Fruit fly (Drosophila melanogaster) whole organism, embryonic: ENCODE measurements around the gene lectin-37Da.

Source experiments
- Ada2b ChIP-seq: fragments of 200-800 bp; sonication (Bioruptor generic); IDR thresholded peaks from 2 replicates; pipeline ENCODE4 v1.3.6; 2022; ENCODE audit warnings: missing biosample characterization, missing genetic modification characterization
- BEAF-32 ChIP-seq: fragments of 200-800 bp; sonication (Bioruptor generic); optimal IDR thresholded peaks from 3 replicates; lab custom pipeline; 2017; ENCODE audit warnings: missing biosample characterization, missing genetic modification characterization, mild to moderate bottlenecking, moderate library complexity, missing genetic modification reagents
- Bdp1 ChIP-seq: fragments of 200-800 bp; sonication (Bioruptor generic); optimal IDR thresholded peaks from 3 replicates; lab custom pipeline; 2016; ENCODE audit warnings: missing biosample characterization, missing genetic modification characterization
- C15 ChIP-seq: fragments of 200-800 bp; sonication (Bioruptor generic); IDR thresholded peaks from 3 replicates; pipeline ENCODE4 v1.3.6; 2022; ENCODE audit warnings: missing biosample characterization, missing genetic modification characterization
- CG11696 ChIP-seq: fragments of 200-800 bp; sonication (Bioruptor generic); IDR thresholded peaks from 2 replicates; pipeline ENCODE4 v1.3.6; 2022; ENCODE audit warnings: missing biosample characterization, missing genetic modification characterization
- CG14050 ChIP-seq: fragments of 200-800 bp; sonication (Bioruptor generic); IDR thresholded peaks from 3 replicates; pipeline ENCODE4 v1.3.6; 2022; ENCODE audit warnings: missing biosample characterization, missing genetic modification characterization
- CG14667 ChIP-seq: fragments of 200-800 bp; sonication (Bioruptor generic); IDR thresholded peaks from 2 replicates; pipeline ENCODE4 v1.3.6; 2022; ENCODE audit warnings: missing biosample characterization, missing genetic modification characterization
- CG17802 ChIP-seq: fragments of 200-800 bp; sonication (Bioruptor generic); optimal IDR thresholded peaks from 2 replicates; lab custom pipeline; 2018; ENCODE audit warnings: missing biosample characterization, mild to moderate bottlenecking, missing genetic modification characterization, moderate library complexity
- CG18619 ChIP-seq: fragments of 200-800 bp; sonication (Bioruptor generic); optimal IDR thresholded peaks from 3 replicates; lab custom pipeline; 2017; ENCODE audit warnings: missing biosample characterization, mild to moderate bottlenecking, missing genetic modification characterization
- CG18764 ChIP-seq: fragments of 200-800 bp; sonication (Bioruptor generic); optimal IDR thresholded peaks from 3 replicates; lab custom pipeline; 2016; ENCODE audit warnings: missing biosample characterization, missing genetic modification characterization
- CG2199 ChIP-seq: fragments of 200-800 bp; sonication (Bioruptor generic); IDR thresholded peaks from 3 replicates; pipeline ENCODE4 v1.3.6; 2022; ENCODE audit warnings: missing biosample characterization, missing genetic modification characterization
- CG3995 ChIP-seq: fragments of 200-800 bp; sonication (Bioruptor generic); optimal IDR thresholded peaks from 3 replicates; lab custom pipeline; 2016; ENCODE audit warnings: missing biosample characterization, missing genetic modification characterization
- CG42726 ChIP-seq: fragments of 200-800 bp; sonication (Bioruptor generic); IDR thresholded peaks from 2 replicates; pipeline ENCODE4 v1.3.6; 2022; ENCODE audit warnings: missing biosample characterization, missing genetic modification characterization; ENCODE audit not compliant: partially characterized antibody
- CG43689 ChIP-seq: fragments of 200-800 bp; sonication (Bioruptor generic); IDR thresholded peaks from 2 replicates; pipeline ENCODE4 v1.3.6; 2022; ENCODE audit warnings: missing biosample characterization, missing genetic modification characterization
- CG6654 ChIP-seq: fragments of 200-800 bp; sonication (Bioruptor generic); optimal IDR thresholded peaks from 2 replicates; lab custom pipeline; 2017; ENCODE audit warnings: missing biosample characterization, mild to moderate bottlenecking, missing genetic modification characterization
- CG6689 ChIP-seq: fragments of 200-800 bp; sonication (Bioruptor generic); IDR thresholded peaks from 2 replicates; pipeline ENCODE4 v1.3.6; 2022; ENCODE audit warnings: missing biosample characterization, missing genetic modification characterization
- CG7357 ChIP-seq: fragments of 200-800 bp; sonication (Bioruptor generic); IDR thresholded peaks from 3 replicates; pipeline ENCODE4 v1.3.6; 2022; ENCODE audit warnings: missing biosample characterization, missing genetic modification characterization
- CG7963 ChIP-seq: fragments of 200-800 bp; sonication (Bioruptor generic); IDR thresholded peaks from 3 replicates; pipeline ENCODE4 v1.3.6; 2022; ENCODE audit warnings: missing biosample characterization, missing genetic modification characterization; ENCODE audit not compliant: partially characterized antibody
- CG8478 ChIP-seq: fragments of >200 bp; optimal IDR thresholded peaks from 2 replicates; lab custom pipeline; 2018
- CG8944 ChIP-seq: fragments of 200-800 bp; sonication (Bioruptor generic); optimal IDR thresholded peaks from 3 replicates; lab custom pipeline; 2016; ENCODE audit warnings: missing biosample characterization, missing genetic modification characterization
- CG9437 ChIP-seq: fragments of 200-800 bp; sonication (Bioruptor generic); optimal IDR thresholded peaks from 2 replicates; lab custom pipeline; 2018; ENCODE audit warnings: missing biosample characterization, mild to moderate bottlenecking, missing genetic modification characterization
- CG9932 ChIP-seq: fragments of 200-800 bp; sonication (Bioruptor generic); IDR thresholded peaks from 2 replicates; pipeline ENCODE4 v1.3.6; 2022; ENCODE audit warnings: missing biosample characterization, missing genetic modification characterization
- Dref ChIP-seq: fragments of 200-800 bp; sonication (Bioruptor generic); IDR thresholded peaks from 2 replicates; pipeline ENCODE4 v1.3.6; 2022; ENCODE audit warnings: missing biosample characterization, missing genetic modification characterization
- Ets65A ChIP-seq: fragments of 200-800 bp; sonication (Bioruptor generic); peaks from one replicate; lab custom pipeline; 2016; ENCODE audit warnings: missing biosample characterization, missing genetic modification characterization
- Gug ChIP-seq: fragments of 200-800 bp; sonication (Bioruptor generic); IDR thresholded peaks from 4 replicates; pipeline ENCODE4 v1.3.6; 2022; ENCODE audit warnings: missing biosample characterization, missing genetic modification characterization
- H15 ChIP-seq: fragments of 200-800 bp; sonication (Bioruptor generic); IDR thresholded peaks from 3 replicates; pipeline ENCODE4 v1.3.6; 2022; ENCODE audit warnings: missing biosample characterization, missing genetic modification characterization
- HLH3B ChIP-seq: fragments of 200-800 bp; sonication (Bioruptor generic); IDR thresholded peaks from 2 replicates; pipeline ENCODE4 v1.3.6; 2022; ENCODE audit warnings: missing biosample characterization, missing genetic modification characterization
- HLH54F ChIP-seq: fragments of 200-800 bp; sonication (Bioruptor generic); optimal IDR thresholded peaks from 3 replicates; lab custom pipeline; 2016; ENCODE audit warnings: missing biosample characterization, missing genetic modification characterization
- Hr3 ChIP-seq: fragments of 200-800 bp; sonication (Bioruptor generic); optimal IDR thresholded peaks from 3 replicates; lab custom pipeline; 2016; ENCODE audit warnings: missing biosample characterization, missing genetic modification characterization
- Lim3 ChIP-seq: fragments of 200-800 bp; sonication (Bioruptor generic); IDR thresholded peaks from 2 replicates; pipeline ENCODE4 v1.3.6; 2022; ENCODE audit warnings: missing biosample characterization, missing genetic modification characterization
- Myb ChIP-seq: fragments of 200-800 bp; sonication (Bioruptor generic); optimal IDR thresholded peaks from 2 replicates; lab custom pipeline; 2016; ENCODE audit warnings: missing biosample characterization, missing genetic modification characterization
- NC2α ChIP-seq: fragments of 200-800 bp; sonication (Bioruptor generic); optimal IDR thresholded peaks from 2 replicates; lab custom pipeline; 2016; ENCODE audit warnings: missing biosample characterization, missing genetic modification characterization
- Rfx ChIP-seq: fragments of 200-800 bp; sonication (Bioruptor generic); IDR thresholded peaks from 2 replicates; pipeline ENCODE4 v1.3.6; 2022; ENCODE audit warnings: missing biosample characterization, missing genetic modification characterization
- Ssrp ChIP-seq: fragments of 200-800 bp; sonication (Bioruptor generic); optimal IDR thresholded peaks from 2 replicates; lab custom pipeline; 2018; ENCODE audit warnings: missing biosample characterization, mild to moderate bottlenecking, missing genetic modification characterization, moderate library complexity
- ac ChIP-seq: fragments of 200-800 bp; sonication (Bioruptor generic); optimal IDR thresholded peaks from 3 replicates; lab custom pipeline; 2017; ENCODE audit warnings: missing biosample characterization, mild to moderate bottlenecking, missing genetic modification characterization
- amos ChIP-seq: fragments of 200-800 bp; sonication (Bioruptor generic); IDR thresholded peaks from 2 replicates; pipeline ENCODE4 v1.3.6; 2022; ENCODE audit warnings: missing biosample characterization, missing genetic modification characterization; ENCODE audit not compliant: partially characterized antibody
- cas ChIP-seq: fragments of 200-800 bp; sonication (Bioruptor generic); IDR thresholded peaks from 2 replicates; pipeline ENCODE4 v1.3.6; 2022; ENCODE audit warnings: missing biosample characterization, missing genetic modification characterization
- cg ChIP-seq: fragments of 200-800 bp; sonication (Bioruptor generic); optimal IDR thresholded peaks from 3 replicates; lab custom pipeline; 2019; ENCODE audit warnings: missing biosample characterization, mild to moderate bottlenecking, missing genetic modification characterization, moderate library complexity
- dati ChIP-seq: fragments of 200-800 bp; sonication (Bioruptor generic); IDR thresholded peaks from 2 replicates; pipeline ENCODE4 v1.3.6; 2022; ENCODE audit warnings: missing biosample characterization, missing genetic modification characterization
- dysf ChIP-seq: fragments of 200-800 bp; sonication (Bioruptor generic); IDR thresholded peaks from 3 replicates; pipeline ENCODE4 v1.3.6; 2022; ENCODE audit warnings: missing biosample characterization, missing genetic modification characterization
- exex ChIP-seq: fragments of 200-800 bp; sonication (Bioruptor generic); optimal IDR thresholded peaks from 4 replicates; lab custom pipeline; 2018; ENCODE audit warnings: missing biosample characterization, mild to moderate bottlenecking, missing genetic modification characterization, moderate library complexity
- eyg ChIP-seq: fragments of 200-800 bp; sonication (Bioruptor generic); optimal IDR thresholded peaks from 3 replicates; lab custom pipeline; 2016; ENCODE audit warnings: missing biosample characterization, missing genetic modification characterization
- fu2 ChIP-seq: fragments of 200-800 bp; sonication (Bioruptor generic); optimal IDR thresholded peaks from 2 replicates; lab custom pipeline; 2016; ENCODE audit warnings: missing biosample characterization, missing genetic modification characterization
- gsb ChIP-seq: fragments of 200-800 bp; sonication (Bioruptor generic); IDR thresholded peaks from 2 replicates; pipeline ENCODE4 v1.3.6; 2022; ENCODE audit warnings: missing biosample characterization, missing genetic modification characterization
- klu ChIP-seq: fragments of 200-800 bp; sonication (Bioruptor generic); IDR thresholded peaks from 2 replicates; pipeline ENCODE4 v1.3.6; 2022; ENCODE audit warnings: missing biosample characterization, missing genetic modification characterization
- lov ChIP-seq, 2 experiments: fragments of 200-800 bp in 1 of 2; fragments of >200 bp in 1 of 2; sonication (Bioruptor generic) in 1 of 2; IDR thresholded peaks in 1 of 2; optimal IDR thresholded peaks in 1 of 2; 2 replicates in 1 of 2; 3 replicates in 1 of 2; pipeline versions ENCODE4 v1.3.6 to Lab custom; 2017 to 2022; ENCODE audit warnings: missing biosample characterization in 1 of 2, missing genetic modification characterization in 1 of 2
- maf-S ChIP-seq: fragments of 200-800 bp; sonication (Bioruptor generic); optimal IDR thresholded peaks from 2 replicates; lab custom pipeline; 2016; ENCODE audit warnings: missing biosample characterization, missing genetic modification characterization
- org-1 ChIP-seq: fragments of 200-800 bp; sonication (Bioruptor generic); optimal IDR thresholded peaks from 2 replicates; lab custom pipeline; 2017; ENCODE audit warnings: missing biosample characterization, missing genetic modification characterization
- pita ChIP-seq: fragments of 200-800 bp; sonication (Bioruptor generic); optimal IDR thresholded peaks from 2 replicates; lab custom pipeline; 2017; ENCODE audit warnings: missing biosample characterization, mild to moderate bottlenecking, missing genetic modification characterization
- pzg ChIP-seq: fragments of 200-800 bp; sonication (Bioruptor generic); optimal IDR thresholded peaks from 3 replicates; lab custom pipeline; 2018; ENCODE audit warnings: missing biosample characterization, mild to moderate bottlenecking, missing genetic modification characterization, moderate library complexity
- sim ChIP-seq: fragments of 200-800 bp; sonication (Bioruptor generic); IDR thresholded peaks from 2 replicates; pipeline ENCODE4 v1.3.6; 2022; ENCODE audit warnings: missing biosample characterization, missing genetic modification characterization
- stwl ChIP-seq: fragments of 200-800 bp; sonication (Bioruptor generic); optimal IDR thresholded peaks from 3 replicates; lab custom pipeline; 2018; ENCODE audit warnings: missing biosample characterization, mild to moderate bottlenecking, missing genetic modification characterization, moderate library complexity
- trem ChIP-seq: fragments of 200-800 bp; optimal IDR thresholded peaks from 3 replicates; lab custom pipeline; 2019; ENCODE audit warnings: missing biosample characterization, mild to moderate bottlenecking, missing genetic modification characterization, moderate library complexity

lectin-37Da gene

dm6 chr2L:19389749-19390148, 28.4 kb upstream of the lectin-37Da start, which contains the start of gene CG17549 (continued):
- no peak for TF ChIP-seq CG8478 (lab: Kevin White, UChicago)
- TF ChIP-seq CG11696 = no peak
- TF ChIP-seq cg (GFP tag; lab: Kevin White, UChicago) = no peak
- TF ChIP-seq eyg = no peak
- TF ChIP-seq pzg = no peak
- TF ChIP-seq klu = no peak
- TF ChIP-seq H15 (GFP tag; lab: Robert Waterston, UW) = no peak
- no peak for TF ChIP-seq CG7963 (GFP tag; lab: Robert Waterston, UW)
- TF ChIP-seq C15 (GFP tag; lab: Robert Waterston, UW) = no peak
- TF ChIP-seq Gug (GFP tag; lab: Robert Waterston, UW) = no peak
- TF ChIP-seq Myb (GFP tag; lab: Kevin White, UChicago) = no peak
- TF ChIP-seq BEAF-32 (GFP tag; lab: Kevin White, UChicago) = no peak
- no peak for TF ChIP-seq org-1 (GFP tag; lab: Kevin White, UChicago)
- TF ChIP-seq CG6689 = no peak
- no peak for TF ChIP-seq Ssrp (tag; lab: Kevin White, UChicago)
- TF ChIP-seq CG9932 (GFP tag; lab: Robert Waterston, UW) = 0 out of 2 replicates have a peak, but pooled peaks have one; percentile 23
- TF ChIP-seq exex = no peak
- TF ChIP-seq CG7357 (GFP tag; lab: Robert Waterston, UW) = no peak
- TF ChIP-seq maf-S (GFP tag; lab: Kevin White, UChicago) = no peak
- TF ChIP-seq dati (GFP tag; lab: Robert Waterston, UW) = no peak
- TF ChIP-seq cas = no peak
- no peak for TF ChIP-seq ac (GFP tag; lab: Kevin White, UChicago)
- TF ChIP-seq Hr3 = no peak
- no peak for TF ChIP-seq CG14050
- TF ChIP-seq CG3995 (GFP tag; lab: Kevin White, UChicago) = no peak
- TF ChIP-seq CG14667 (GFP tag; lab: Robert Waterston, UW) = no peak
- no peak; the same call in 1 of the 2 replicates for TF ChIP-seq amos (GFP tag; lab: Robert Waterston, UW)
- TF ChIP-seq CG2199 (GFP tag; lab: Robert Waterston, UW) = 0 out of 3 replicates have a peak, but pooled peaks have one; percentile 51
- no peak for TF ChIP-seq CG17802
- no peak; the same call in 1 of the 2 replicates for TF ChIP-seq Rfx (GFP tag; lab: Robert Waterston, UW)
- no peak for TF ChIP-seq Lim3 (GFP tag; lab: Robert Waterston, UW)
- no peak for TF ChIP-seq fu2 (GFP tag; lab: Kevin White, UChicago)
- no peak for TF ChIP-seq sim (GFP tag; lab: Robert Waterston, UW)
- no peak for TF ChIP-seq Ada2b
- no peak for TF ChIP-seq lov (optimal IDR thresholded peaks at IDR 0.05; lab: Kevin White, UChicago)
- no peak for TF ChIP-seq lov (GFP tag; IDR thresholded peaks at IDR 0.05; lab: Robert Waterston, UW)

dm6 chr2L:19393703-19394210, 24.4 kb upstream of the lectin-37Da start, which contains the start of gene CG31798:
Gene CG31798 (plus strand): TSS chr2L:19394160.
- TF ChIP-seq CG18764 (GFP tag; lab: Kevin White, UChicago) (no peak), CG18619 (no peak), stwl (peak; percentile 64), pita (peak; percentile 84), Bdp1 (GFP tag; lab: Kevin White, UChicago) (no peak), CG6654 (peak; percentile 99), CG9437 (no peak), gsb (GFP tag; lab: Robert Waterston, UW) (no peak), HLH3B (GFP tag; lab: Robert Waterston, UW) (no peak), CG7963 (GFP tag; lab: Robert Waterston, UW) (peak; percentile 11; the same call in 1 of the 3 replicates), Dref (0 out of 2 replicates have a peak, but pooled peaks have one; percentile 9), trem (peak; percentile 11), CG43689 (GFP tag; lab: Robert Waterston, UW) (no peak), NC2α (GFP tag; lab: Kevin White, UChicago) (no peak), CG8944 (no peak), Ets65A (GFP tag; lab: Kevin White, UChicago) (peak; percentile 5), CG42726 (peak; percentile 56), dysf (GFP tag; lab: Robert Waterston, UW) (0 out of 3 replicates have a peak, but pooled peaks have one; percentile 20), HLH54F (GFP tag; lab: Kevin White, UChicago) (no peak)
